Worm (Caenorhabditis elegans) whole organism, midembryonic: ENCODE results near the gene grl-20.

ENCODE experiments used
- T22C8.4 ChIP-seq: fragments of 200-800 bp; sonication (Bioruptor generic); IDR thresholded peaks from 2 replicates; pipeline ENCODE4 v1.3.6; 2022; ENCODE audit warnings: missing genetic modification characterization, missing compliant biosample characterization
- cog-1 ChIP-seq: sonication (generic microtip); optimal IDR thresholded peaks from 2 replicates; lab custom pipeline; 2016; ENCODE audit warnings: missing genetic modification characterization, missing compliant biosample characterization
- flt-1 ChIP-seq: fragments of 200-800 bp; sonication (Bioruptor generic); IDR thresholded peaks from 2 replicates; pipeline ENCODE4 v1.3.6; 2022; ENCODE audit warnings: missing genetic modification characterization, missing compliant biosample characterization
- klf-2 ChIP-seq: fragments of 200-800 bp; sonication (Bioruptor generic); conservative IDR thresholded peaks from 2 replicates; pipeline ENCODE4 v1.3.6; 2022; ENCODE audit warnings: missing genetic modification reagents, missing genetic modification characterization, missing compliant biosample characterization
- med-1 ChIP-seq: sonication (generic microtip); optimal IDR thresholded peaks from 2 replicates; lab custom pipeline; 2017; ENCODE audit warnings: missing genetic modification characterization, mild to moderate bottlenecking, missing compliant biosample characterization, antibody characterized with exemption, missing genetic modification reagents; ENCODE audit not compliant: insufficient read depth
- ref-1 ChIP-seq: fragments of 200-800 bp; sonication (Bioruptor generic); conservative IDR thresholded peaks from 2 replicates; pipeline ENCODE4 v1.3.6; 2022; ENCODE audit warnings: missing genetic modification reagents, missing genetic modification characterization, missing compliant biosample characterization
- tab-1 ChIP-seq: fragments of 200-800 bp; sonication (Bioruptor generic); IDR thresholded peaks from 2 replicates; pipeline ENCODE4 v1.3.6; 2022; ENCODE audit warnings: missing genetic modification characterization, missing compliant biosample characterization
- ztf-23 ChIP-seq: fragments of 200-800 bp; sonication (Bioruptor generic); IDR thresholded peaks from 2 replicates; pipeline ENCODE4 v1.3.6; 2022; ENCODE audit warnings: missing genetic modification reagents, missing genetic modification characterization, missing compliant biosample characterization
- ztf-29 ChIP-seq: fragments of 200-800 bp; sonication (Bioruptor generic); IDR thresholded peaks from 2 replicates; pipeline ENCODE4 v1.3.6; 2022; ENCODE audit warnings: missing genetic modification reagents, missing genetic modification characterization, missing compliant biosample characterization

The grl-20 gene

DNA sequence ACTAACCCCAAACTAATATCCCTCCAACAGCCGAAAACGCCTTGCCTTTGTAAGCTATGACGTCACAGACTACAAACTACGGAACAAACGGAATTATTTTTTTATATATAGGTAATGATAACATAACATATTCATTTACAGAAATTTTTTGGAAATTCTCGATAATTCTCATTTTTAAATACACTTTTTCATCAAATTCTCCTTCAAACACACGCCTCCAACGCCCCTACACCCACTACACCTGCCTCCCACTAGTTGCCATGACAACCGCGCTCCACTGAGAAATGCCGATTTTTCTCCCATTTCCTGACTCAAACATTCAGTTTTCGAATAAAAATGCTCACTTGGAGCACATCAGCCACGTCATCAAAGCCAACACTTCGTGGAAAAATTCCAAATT lies 14.3 kb downstream of the grl-20 start, which contains the start of gene xbx-4:
TSS of gene xbx-4 (plus strand) at position 301 of the 400 bp plus-strand sequence.
- no peak for TF ChIP-seq ztf-29 (GFP tag; lab: Robert Waterston, UW)
- no peak for TF ChIP-seq med-1
- TF ChIP-seq flt-1 (GFP tag; lab: Robert Waterston, UW) = no peak
- no peak for TF ChIP-seq cog-1
- TF ChIP-seq klf-2 (GFP tag; lab: Robert Waterston, UW) = no peak
- no peak for TF ChIP-seq ref-1 (GFP tag; lab: Robert Waterston, UW)

DNA sequence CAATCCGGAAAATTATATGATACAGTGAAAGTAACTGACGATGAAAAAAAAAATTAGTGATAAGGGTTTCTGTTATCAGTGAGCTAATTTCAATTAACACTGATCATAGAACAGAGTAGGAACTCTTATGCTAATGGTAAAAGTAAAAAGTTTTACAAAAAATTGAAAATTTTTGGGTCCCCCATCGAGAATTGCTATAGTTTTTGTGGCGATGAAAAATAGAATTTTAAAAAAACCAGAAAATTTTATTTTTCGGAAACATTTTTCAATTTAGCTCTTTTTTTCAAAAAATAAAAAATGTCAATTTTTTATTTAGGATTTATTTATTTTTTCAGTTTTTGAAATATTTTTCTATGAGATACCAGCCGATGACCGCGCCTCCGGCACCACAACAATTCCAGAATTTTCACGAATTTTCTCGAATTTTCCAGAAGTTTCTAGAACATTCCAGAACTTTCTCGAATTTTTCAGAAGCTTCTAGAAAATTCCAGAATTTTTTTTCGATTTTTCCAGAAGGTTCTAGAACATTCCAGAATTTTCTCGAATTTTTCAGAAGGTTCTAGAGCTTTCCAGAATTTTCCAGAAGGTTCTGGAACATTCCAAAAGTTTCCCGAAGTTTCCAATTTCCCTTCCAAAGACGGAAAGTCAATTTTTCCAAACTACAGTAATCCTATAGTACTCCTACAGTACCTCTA lies 15.2 kb downstream of the grl-20 start, which contains the start of gene C23H5.8:
TSS of gene C23H5.8 (minus strand) at position 51 of the 695 bp plus-strand sequence.
- no peak for TF ChIP-seq ztf-23
- TF ChIP-seq klf-2 (GFP tag; lab: Robert Waterston, UW) = no peak

DNA sequence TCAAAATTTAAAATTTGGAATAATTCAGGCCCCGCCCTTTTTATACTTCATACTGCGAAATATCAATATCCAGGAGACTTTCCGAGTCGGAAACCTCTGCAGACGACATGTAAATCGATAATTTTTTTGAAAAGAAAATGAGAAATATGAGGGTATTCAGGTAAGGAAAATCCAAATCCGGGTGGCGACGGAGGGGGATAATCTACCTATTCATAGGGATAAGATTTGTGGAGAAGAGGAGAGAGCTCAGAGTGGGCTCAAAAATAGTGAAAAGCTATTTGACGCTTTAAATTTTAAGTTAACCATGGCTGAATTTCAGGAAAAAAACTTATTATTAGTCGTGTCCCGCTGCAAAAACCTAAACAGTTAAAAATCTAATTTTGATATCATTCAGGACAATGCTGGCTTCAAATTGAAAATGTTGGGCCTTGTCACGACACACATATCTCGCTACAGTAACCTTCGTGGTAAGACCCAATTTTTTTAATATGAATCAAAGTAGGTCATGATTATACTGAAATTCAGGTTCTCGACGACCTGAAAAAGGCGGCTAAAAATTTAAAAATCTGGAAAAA lies 17.3 kb downstream of the grl-20 start, which contains the start of gene che-6:
TSS of gene che-6 (minus strand) at position 109 of the 575 bp plus-strand sequence.
- no peak for TF ChIP-seq ztf-23
- TF ChIP-seq klf-2 (GFP tag; lab: Robert Waterston, UW) = no peak
- no peak for TF ChIP-seq T22C8.4 (GFP tag; lab: Robert Waterston, UW)
- no peak for TF ChIP-seq ztf-29 (GFP tag; lab: Robert Waterston, UW)
- TF ChIP-seq tab-1 (GFP tag; lab: Robert Waterston, UW) = no peak
- TF ChIP-seq med-1 = no peak
- no peak for TF ChIP-seq ref-1 (GFP tag; lab: Robert Waterston, UW)
- TF ChIP-seq flt-1 (GFP tag; lab: Robert Waterston, UW) = no peak
- no peak for TF ChIP-seq cog-1

DNA sequence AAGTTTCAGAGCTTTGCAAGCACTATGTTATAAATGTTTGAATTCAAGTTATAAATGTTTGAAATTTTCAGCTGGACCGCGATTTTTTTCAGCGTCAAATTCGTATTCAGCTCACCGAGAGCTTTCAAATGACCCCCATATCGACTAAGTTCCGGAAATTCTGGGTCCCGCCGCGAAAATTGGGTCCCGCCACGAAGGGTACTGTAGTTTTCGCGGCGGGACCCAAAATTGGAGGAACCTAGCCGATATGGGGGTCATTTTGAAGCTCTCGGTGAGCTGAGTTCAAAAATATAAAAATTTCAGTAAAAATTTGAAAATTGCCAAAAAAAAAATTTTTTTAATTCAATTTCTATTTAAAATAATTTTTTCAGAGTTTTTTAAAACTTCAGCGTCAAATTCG lies 22.0 kb downstream of the grl-20 start:
- 0 out of 2 replicates have a peak, but pooled peaks have one; percentile 7 for TF ChIP-seq tab-1 (GFP tag; lab: Robert Waterston, UW)
- no peak for TF ChIP-seq flt-1 (GFP tag; lab: Robert Waterston, UW)
- no peak for TF ChIP-seq ztf-23

DNA sequence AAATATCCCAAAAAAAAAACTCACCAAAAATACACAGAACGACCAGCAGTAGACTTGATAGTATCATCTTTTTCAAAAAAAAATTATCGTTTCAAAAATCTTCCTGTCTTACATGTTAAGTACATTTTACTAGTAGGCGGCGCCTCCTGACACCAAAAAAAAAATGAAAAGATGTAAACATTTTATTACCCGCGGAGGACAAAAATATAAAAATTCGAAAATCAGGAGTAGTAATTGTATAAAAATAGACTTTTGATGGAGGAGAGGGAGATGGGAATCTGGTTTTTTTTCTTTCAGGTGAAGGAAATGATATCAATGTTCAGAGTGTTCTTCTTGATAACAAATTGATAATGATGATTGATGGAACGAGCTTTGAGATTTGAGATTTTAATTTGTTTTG lies 25.9 kb downstream of the grl-20 start, which contains the start of gene C23H5.15:
TSS of gene C23H5.15 (minus strand) at position 101 of the 400 bp plus-strand sequence.
- TF ChIP-seq flt-1 (GFP tag; lab: Robert Waterston, UW) (no peak), med-1 (no peak), tab-1 (GFP tag; lab: Robert Waterston, UW) (no peak), ztf-29 (GFP tag; lab: Robert Waterston, UW) (no peak), ref-1 (GFP tag; lab: Robert Waterston, UW) (no peak), klf-2 (GFP tag; lab: Robert Waterston, UW) (no peak), ztf-23 (no peak), T22C8.4 (GFP tag; lab: Robert Waterston, UW) (no peak), cog-1 (no peak)

DNA sequence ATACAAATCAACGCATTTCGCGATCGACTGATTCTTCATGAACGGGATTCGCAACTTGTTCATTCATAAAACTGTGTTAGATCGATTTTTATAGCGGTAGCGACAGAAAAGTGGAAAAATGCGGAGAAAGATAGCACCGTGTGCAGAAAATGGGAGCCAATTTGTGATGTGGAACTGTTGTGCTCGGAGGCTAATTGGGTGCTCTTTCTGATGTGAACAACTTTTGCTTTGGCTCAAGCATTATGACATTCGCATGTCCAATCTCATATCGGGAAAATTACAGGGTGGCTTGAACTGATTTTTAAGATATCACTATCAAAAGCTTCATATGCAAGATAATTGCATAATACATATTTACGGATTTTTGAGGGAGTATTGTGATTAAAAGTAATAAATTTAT lies 28.9 kb downstream of the grl-20 start, which contains the start of gene C23H5.11:
TSS of gene C23H5.11 (minus strand) at position 101 of the 400 bp plus-strand sequence.
- no peak for TF ChIP-seq med-1
- no peak for TF ChIP-seq ref-1 (GFP tag; lab: Robert Waterston, UW)
- TF ChIP-seq T22C8.4 (GFP tag; lab: Robert Waterston, UW) = no peak
- no peak for TF ChIP-seq tab-1 (GFP tag; lab: Robert Waterston, UW)
- TF ChIP-seq klf-2 (GFP tag; lab: Robert Waterston, UW) = no peak
- no peak for TF ChIP-seq flt-1 (GFP tag; lab: Robert Waterston, UW)
- TF ChIP-seq cog-1 = no peak
- no peak for TF ChIP-seq ztf-29 (GFP tag; lab: Robert Waterston, UW)
- no peak for TF ChIP-seq ztf-23

DNA sequence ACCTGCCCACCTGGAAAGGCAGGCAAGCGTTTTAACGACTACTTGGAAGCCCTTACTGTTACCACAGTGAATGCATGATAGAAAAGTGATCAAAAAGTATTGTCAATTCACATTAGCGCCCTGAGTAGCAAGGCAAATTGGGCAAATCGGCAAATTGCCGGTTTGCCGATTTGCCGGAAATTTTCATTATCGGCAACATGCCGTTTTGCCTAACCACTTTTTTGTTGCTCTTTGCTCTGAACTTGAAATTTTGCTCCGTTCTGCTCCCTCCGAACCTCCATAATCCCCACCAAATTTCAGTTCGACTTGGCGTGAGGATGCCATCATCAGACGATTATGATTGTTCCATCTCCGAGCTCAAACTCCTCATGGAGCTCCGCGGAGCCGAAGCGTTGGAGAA lies 44.9 kb downstream of the grl-20 start, which contains the start of gene mca-2:
TSS of gene mca-2 (plus strand) at position 301 of the 400 bp plus-strand sequence.
- no peak for TF ChIP-seq ztf-29 (GFP tag; lab: Robert Waterston, UW)
- no peak for TF ChIP-seq klf-2 (GFP tag; lab: Robert Waterston, UW)
- no peak for TF ChIP-seq flt-1 (GFP tag; lab: Robert Waterston, UW)
- TF ChIP-seq tab-1 (GFP tag; lab: Robert Waterston, UW) = no peak

DNA sequence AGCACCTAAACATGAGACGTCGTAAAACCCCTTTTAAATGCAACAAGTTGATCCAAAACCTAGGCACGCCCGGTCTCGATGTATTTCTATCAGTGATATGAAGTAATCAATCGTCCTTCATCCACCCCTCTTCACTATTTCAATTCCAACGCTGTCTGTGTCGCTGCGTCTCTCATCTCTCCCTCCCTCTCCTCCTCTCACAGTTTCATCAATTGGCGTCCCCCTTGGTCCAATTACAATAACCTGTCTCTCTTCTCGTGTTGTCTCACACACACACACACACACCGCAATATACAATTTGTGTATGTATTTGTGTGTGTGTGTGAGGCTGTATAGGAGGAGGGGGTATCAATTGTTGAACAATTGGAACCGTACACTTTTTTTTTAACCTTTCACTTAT lies 45.5 kb downstream of the grl-20 start:
- 0 out of 2 replicates have a peak, but pooled peaks have one; percentile 32 for TF ChIP-seq flt-1 (GFP tag; lab: Robert Waterston, UW)
- no peak for TF ChIP-seq T22C8.4 (GFP tag; lab: Robert Waterston, UW)
- TF ChIP-seq ztf-29 (GFP tag; lab: Robert Waterston, UW) = no peak
- no peak for TF ChIP-seq med-1

DNA sequence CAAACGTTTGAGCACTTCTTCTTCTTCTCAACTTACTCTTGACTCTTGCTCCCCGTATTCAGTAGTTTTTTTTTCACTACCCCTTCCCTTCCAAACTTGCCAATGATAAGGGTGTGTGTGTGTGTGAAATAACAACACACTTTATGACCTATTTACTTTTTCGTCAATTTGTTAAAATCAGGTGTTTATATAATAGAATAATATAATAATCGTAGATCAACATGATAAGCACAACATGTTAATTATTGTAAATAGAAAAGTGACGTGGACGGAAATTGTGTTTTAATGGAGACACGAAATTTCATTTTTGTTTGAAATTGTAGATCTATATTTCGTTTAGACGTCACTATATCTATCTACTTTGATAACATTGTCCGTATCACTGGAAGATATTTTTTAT lies 48.3 kb downstream of the grl-20 start:
- TF ChIP-seq klf-2 (GFP tag; lab: Robert Waterston, UW) = no peak
- no peak for TF ChIP-seq ztf-29 (GFP tag; lab: Robert Waterston, UW)
- no peak for TF ChIP-seq ztf-23
- TF ChIP-seq flt-1 (GFP tag; lab: Robert Waterston, UW) = no peak
- TF ChIP-seq tab-1 (GFP tag; lab: Robert Waterston, UW) = no peak
- TF ChIP-seq ref-1 (GFP tag; lab: Robert Waterston, UW) = no peak
- no peak for TF ChIP-seq T22C8.4 (GFP tag; lab: Robert Waterston, UW)
- no peak for TF ChIP-seq med-1
- TF ChIP-seq cog-1 = no peak

DNA sequence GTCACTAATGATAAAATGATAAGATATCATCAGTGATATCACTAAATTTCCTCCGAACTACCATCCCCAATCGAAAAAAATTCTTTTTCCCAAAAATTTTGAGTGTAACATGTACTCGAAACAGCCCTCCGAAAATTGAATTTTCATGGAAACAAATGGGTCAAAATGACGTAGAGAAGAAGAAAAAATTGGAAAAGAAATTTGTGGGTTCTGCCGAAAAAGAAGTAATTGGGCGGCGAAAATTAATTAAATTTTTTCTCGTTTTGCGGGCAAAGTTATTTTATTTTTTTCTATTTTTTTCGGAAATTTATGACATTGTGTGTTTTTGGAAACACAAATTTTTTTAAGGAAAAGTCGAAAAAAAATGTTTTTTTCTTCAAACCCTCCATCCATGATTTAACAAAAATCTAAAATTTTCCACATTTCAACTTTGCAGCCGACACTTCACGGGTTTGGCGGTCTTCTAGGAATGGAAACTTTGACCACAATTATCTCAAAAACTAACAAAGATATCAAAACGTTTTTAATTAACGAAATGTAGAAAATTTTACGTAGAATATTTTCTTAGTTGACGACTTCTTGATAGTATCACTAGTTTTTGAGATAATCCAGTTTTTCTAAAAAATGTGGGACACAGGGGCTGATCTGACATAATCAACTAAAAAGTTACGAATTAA lies 51.4 kb downstream of the grl-20 start:
- no peak for TF ChIP-seq ztf-23
- TF ChIP-seq T22C8.4 (GFP tag; lab: Robert Waterston, UW) = no peak
- no peak for TF ChIP-seq ztf-29 (GFP tag; lab: Robert Waterston, UW)
- no peak for TF ChIP-seq tab-1 (GFP tag; lab: Robert Waterston, UW)
- no peak for TF ChIP-seq klf-2 (GFP tag; lab: Robert Waterston, UW)
